Worm (Caenorhabditis elegans) whole organism, midembryonic: ENCODE results near the gene rgs-5.

ENCODE experiments used
- cog-1 ChIP-seq: sonication (generic microtip); optimal IDR thresholded peaks from 2 replicates; lab custom pipeline; 2016; ENCODE audit warnings: missing genetic modification characterization, missing compliant biosample characterization
- flt-1 ChIP-seq: fragments of 200-800 bp; sonication (Bioruptor generic); IDR thresholded peaks from 2 replicates; pipeline ENCODE4 v1.3.6; 2022; ENCODE audit warnings: missing genetic modification characterization, missing compliant biosample characterization
- klf-2 ChIP-seq: fragments of 200-800 bp; sonication (Bioruptor generic); conservative IDR thresholded peaks from 2 replicates; pipeline ENCODE4 v1.3.6; 2022; ENCODE audit warnings: missing genetic modification reagents, missing genetic modification characterization, missing compliant biosample characterization
- ref-1 ChIP-seq: fragments of 200-800 bp; sonication (Bioruptor generic); conservative IDR thresholded peaks from 2 replicates; pipeline ENCODE4 v1.3.6; 2022; ENCODE audit warnings: missing genetic modification reagents, missing genetic modification characterization, missing compliant biosample characterization
- tab-1 ChIP-seq: fragments of 200-800 bp; sonication (Bioruptor generic); IDR thresholded peaks from 2 replicates; pipeline ENCODE4 v1.3.6; 2022; ENCODE audit warnings: missing genetic modification characterization, missing compliant biosample characterization
- ztf-29 ChIP-seq: fragments of 200-800 bp; sonication (Bioruptor generic); IDR thresholded peaks from 2 replicates; pipeline ENCODE4 v1.3.6; 2022; ENCODE audit warnings: missing genetic modification reagents, missing genetic modification characterization, missing compliant biosample characterization

DNA sequence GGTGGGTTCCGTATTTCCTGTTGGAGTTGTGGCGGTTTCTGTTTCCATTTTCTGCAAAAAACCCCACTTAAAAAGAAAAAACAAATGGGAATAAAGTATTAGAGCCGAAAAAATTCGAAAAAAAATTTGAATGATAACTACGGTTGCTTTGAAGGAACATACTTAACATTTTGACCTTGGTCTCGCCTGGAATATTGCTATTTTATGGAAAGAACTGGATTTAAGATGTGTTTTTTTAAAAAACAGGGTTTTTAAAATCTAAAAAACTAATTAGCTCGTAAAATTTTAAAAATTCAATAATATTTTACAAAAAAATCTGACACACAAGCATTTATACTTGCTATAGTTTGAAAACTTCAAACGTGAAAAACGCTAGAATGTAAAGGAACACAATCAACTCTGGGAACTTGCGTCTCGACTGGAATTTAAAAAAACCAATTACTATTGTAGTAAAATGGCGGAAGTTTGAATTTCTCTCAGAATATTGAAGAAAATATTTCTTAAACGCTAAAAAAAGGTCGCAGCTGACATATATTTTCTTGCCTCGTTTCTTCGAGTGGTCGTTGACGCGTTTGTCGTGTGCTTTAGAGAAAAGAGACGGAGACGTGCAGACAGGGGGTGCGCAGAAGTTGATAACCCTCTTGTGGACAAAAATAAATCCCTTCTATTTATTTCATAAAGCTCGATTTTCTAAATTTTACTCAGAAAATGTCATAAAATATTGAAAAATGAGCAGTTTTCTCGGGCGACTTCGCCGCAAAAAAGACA is at the start of gene rgs-5, which contains the start of gene lgg-3:
- no peak for TF ChIP-seq cog-1
- TF ChIP-seq klf-2 (GFP tag; lab: Robert Waterston, UW) = no peak
- TF ChIP-seq flt-1 (GFP tag; lab: Robert Waterston, UW) = no peak
- TF ChIP-seq ref-1 (GFP tag; lab: Robert Waterston, UW) = no peak
- TF ChIP-seq ztf-29 (GFP tag; lab: Robert Waterston, UW) = no peak
- TF ChIP-seq tab-1 (GFP tag; lab: Robert Waterston, UW) = no peak
